Fruit fly (Drosophila melanogaster) whole organism, embryonic: Measurements from ENCODE around the gene 5-HT2B.
A peak's percentile ranks its signal among the peaks of the same experiment; 100 is the strongest.

ENCODE experiments used
- CG10431 ChIP-seq: fragments of 200-800 bp; sonication (Bioruptor generic); optimal IDR thresholded peaks from 3 replicates; lab custom pipeline; 2018; ENCODE audit warnings: missing biosample characterization, mild to moderate bottlenecking, missing genetic modification characterization
- CG10543 ChIP-seq: fragments of 200-800 bp; sonication (Bioruptor generic); optimal IDR thresholded peaks from 3 replicates; lab custom pipeline; 2017; ENCODE audit warnings: missing biosample characterization, mild to moderate bottlenecking, missing genetic modification characterization, moderate library complexity
- CG10654 ChIP-seq: fragments of 200-800 bp; sonication (Bioruptor generic); optimal IDR thresholded peaks from 2 replicates; lab custom pipeline; 2016; ENCODE audit warnings: missing biosample characterization, missing genetic modification characterization
- CG13123 ChIP-seq: fragments of 200-800 bp; sonication (Bioruptor generic); optimal IDR thresholded peaks from 2 replicates; lab custom pipeline; 2016; ENCODE audit warnings: missing biosample characterization, missing genetic modification characterization
- CG15601 ChIP-seq: fragments of 200-800 bp; sonication (Bioruptor generic); optimal IDR thresholded peaks from 3 replicates; lab custom pipeline; 2019; ENCODE audit warnings: missing biosample characterization, mild to moderate bottlenecking, missing genetic modification characterization, moderate library complexity
- CG16813 ChIP-seq: fragments of 200-800 bp; sonication (Bioruptor generic); IDR thresholded peaks from 3 replicates; pipeline ENCODE4 v1.3.6; 2022; ENCODE audit warnings: missing biosample characterization, missing genetic modification characterization; ENCODE audit not compliant: partially characterized antibody
- CG17361 ChIP-seq: fragments of 200-800 bp; sonication (Bioruptor generic); IDR thresholded peaks from 3 replicates; pipeline ENCODE4 v1.3.6; 2022; ENCODE audit warnings: missing biosample characterization, missing genetic modification characterization
- CG17385 ChIP-seq: fragments of 200-800 bp; sonication (Bioruptor generic); optimal IDR thresholded peaks from 3 replicates; lab custom pipeline; 2018; ENCODE audit warnings: missing biosample characterization, mild to moderate bottlenecking, missing genetic modification characterization
- CG18476 ChIP-seq: fragments of 200-800 bp; sonication (Bioruptor generic); optimal IDR thresholded peaks from 2 replicates; lab custom pipeline; 2016; ENCODE audit warnings: missing biosample characterization, mild to moderate bottlenecking, missing genetic modification characterization
- CG18599 ChIP-seq: fragments of 200-800 bp; sonication (Bioruptor generic); optimal IDR thresholded peaks from 3 replicates; lab custom pipeline; 2017; ENCODE audit warnings: missing biosample characterization, missing genetic modification characterization, mild to moderate bottlenecking, moderate library complexity, missing genetic modification reagents
- CG2875 ChIP-seq: fragments of 200-800 bp; sonication (Bioruptor generic); optimal IDR thresholded peaks from 2 replicates; lab custom pipeline; 2017; ENCODE audit warnings: missing biosample characterization, mild to moderate bottlenecking, missing genetic modification characterization, missing genetic modification reagents
- CG30403 ChIP-seq: fragments of 200-800 bp; sonication (Bioruptor generic); optimal IDR thresholded peaks from 3 replicates; lab custom pipeline; 2016; ENCODE audit warnings: missing biosample characterization, missing genetic modification characterization
- CG32532 ChIP-seq: fragments of 200-800 bp; sonication (Bioruptor generic); IDR thresholded peaks from 2 replicates; pipeline ENCODE4 v1.3.6; 2022; ENCODE audit warnings: missing biosample characterization, missing genetic modification characterization
- CG3281 ChIP-seq: fragments of 200-800 bp; sonication (Bioruptor generic); optimal IDR thresholded peaks from 3 replicates; lab custom pipeline; 2017; ENCODE audit warnings: missing biosample characterization, mild to moderate bottlenecking, missing genetic modification characterization
- CG8388 ChIP-seq: fragments of 200-800 bp; sonication (Bioruptor generic); optimal IDR thresholded peaks from 2 replicates; lab custom pipeline; 2019; ENCODE audit warnings: missing biosample characterization, mild to moderate bottlenecking, missing genetic modification characterization, moderate library complexity
- CG8478 ChIP-seq: fragments of >200 bp; optimal IDR thresholded peaks from 2 replicates; lab custom pipeline; 2018
- Chrac-16 ChIP-seq: fragments of 200-800 bp; sonication (Bioruptor generic); optimal IDR thresholded peaks from 3 replicates; lab custom pipeline; 2016; ENCODE audit warnings: missing biosample characterization, missing genetic modification characterization
- Doc3 ChIP-seq: fragments of 200-800 bp; sonication (Bioruptor generic); IDR thresholded peaks from 3 replicates; pipeline ENCODE4 v1.3.6; 2022; ENCODE audit warnings: missing biosample characterization, missing genetic modification characterization; ENCODE audit not compliant: partially characterized antibody
- Dref ChIP-seq: fragments of 200-800 bp; sonication (Bioruptor generic); IDR thresholded peaks from 2 replicates; pipeline ENCODE4 v1.3.6; 2022; ENCODE audit warnings: missing biosample characterization, missing genetic modification characterization
- E2f1 ChIP-seq: fragments of 200-800 bp; sonication (Bioruptor generic); IDR thresholded peaks from 2 replicates; pipeline ENCODE4 v1.3.6; 2022; ENCODE audit warnings: missing biosample characterization, missing genetic modification characterization
- E2f2 ChIP-seq: fragments of 200-800 bp; sonication (Bioruptor generic); IDR thresholded peaks from 2 replicates; pipeline ENCODE4 v1.3.6; 2022; ENCODE audit warnings: missing biosample characterization, missing genetic modification characterization
- Fer2 ChIP-seq: fragments of 200-800 bp; sonication (Bioruptor generic); optimal IDR thresholded peaks from 2 replicates; lab custom pipeline; 2018; ENCODE audit warnings: missing biosample characterization, mild to moderate bottlenecking, missing genetic modification characterization, moderate library complexity
- Jarid2 ChIP-seq: fragments of 200-800 bp; sonication (Bioruptor generic); optimal IDR thresholded peaks from 3 replicates; lab custom pipeline; 2017; ENCODE audit warnings: mild to moderate bottlenecking, missing biosample characterization, missing genetic modification reagents, missing genetic modification characterization
- Lpt ChIP-seq: fragments of >200 bp; optimal IDR thresholded peaks from 2 replicates; lab custom pipeline; 2018; ENCODE audit warnings: missing biosample characterization, missing genetic modification characterization
- Meics ChIP-seq: fragments of 200-800 bp; sonication (Bioruptor generic); optimal IDR thresholded peaks from 2 replicates; lab custom pipeline; 2017; ENCODE audit warnings: missing biosample characterization, mild to moderate bottlenecking, missing genetic modification characterization
- NC2β ChIP-seq: fragments of 200-800 bp; sonication (Bioruptor generic); optimal IDR thresholded peaks from 2 replicates; lab custom pipeline; 2016; ENCODE audit warnings: missing biosample characterization, missing genetic modification characterization
- Nf-YC ChIP-seq: fragments of 200-800 bp; optimal IDR thresholded peaks from 3 replicates; lab custom pipeline; 2019; ENCODE audit warnings: missing biosample characterization, mild to moderate bottlenecking, missing genetic modification characterization, moderate library complexity
- NfI ChIP-seq: fragments of 200-800 bp; sonication (Bioruptor generic); optimal IDR thresholded peaks from 3 replicates; lab custom pipeline; 2018; ENCODE audit warnings: missing biosample characterization, mild to moderate bottlenecking, missing genetic modification characterization, moderate library complexity
- Optix ChIP-seq: fragments of 200-800 bp; sonication (Bioruptor generic); IDR thresholded peaks from 3 replicates; pipeline ENCODE4 v1.3.6; 2022; ENCODE audit warnings: missing biosample characterization, missing genetic modification characterization
- PHDP ChIP-seq: fragments of 200-800 bp; sonication (Bioruptor generic); optimal IDR thresholded peaks from 3 replicates; lab custom pipeline; 2018; ENCODE audit warnings: missing biosample characterization, mild to moderate bottlenecking, missing genetic modification characterization, moderate library complexity
- Xbp1 ChIP-seq: fragments of 200-800 bp; sonication (Bioruptor generic); optimal IDR thresholded peaks from 3 replicates; lab custom pipeline; 2016; ENCODE audit warnings: missing biosample characterization, mild to moderate bottlenecking, missing genetic modification characterization
- chinmo ChIP-seq: fragments of 200-800 bp; sonication (Bioruptor generic); IDR thresholded peaks from 4 replicates; pipeline ENCODE4 v1.3.6; 2022; ENCODE audit warnings: missing biosample characterization, missing genetic modification characterization; ENCODE audit not compliant: partially characterized antibody
- gcm ChIP-seq: fragments of 200-800 bp; sonication (Bioruptor generic); optimal IDR thresholded peaks from 2 replicates; lab custom pipeline; 2019; ENCODE audit warnings: missing biosample characterization, mild to moderate bottlenecking, missing genetic modification characterization, moderate library complexity
- hkb ChIP-seq, 2 experiments: fragments of 200-800 bp in 1 of 2; fragments of >200 bp in 1 of 2; sonication (Bioruptor generic) in 1 of 2; IDR thresholded peaks in 1 of 2; optimal IDR thresholded peaks in 1 of 2; 2 replicates each; pipeline versions ENCODE4 v1.3.6 to Lab custom; 2017 to 2022; ENCODE audit warnings: missing biosample characterization in 1 of 2, missing genetic modification characterization in 1 of 2
- insv ChIP-seq, 2 experiments: fragments of 200-800 bp; sonication (Bioruptor generic); optimal IDR thresholded peaks; 3 replicates each; lab custom pipeline; 2016 to 2018; ENCODE audit warnings: missing biosample characterization in 2 of 2, missing genetic modification characterization in 2 of 2
- lola ChIP-seq, 3 experiments: fragments of >200 bp in 2 of 3; fragments of 200-800 bp in 1 of 3; sonication (Bioruptor generic) in 1 of 3; optimal IDR thresholded peaks; 2 replicates each; lab custom pipeline; 2017 to 2019; ENCODE audit warnings: missing biosample characterization in 3 of 3, missing genetic modification characterization in 3 of 3, mild to moderate bottlenecking in 1 of 3, moderate library complexity in 1 of 3
- mld ChIP-seq: fragments of 200-800 bp; sonication (Bioruptor generic); IDR thresholded peaks from 3 replicates; pipeline ENCODE4 v1.3.6; 2022; ENCODE audit warnings: missing biosample characterization, missing genetic modification characterization; ENCODE audit not compliant: partially characterized antibody
- phol ChIP-seq: fragments of 200-800 bp; sonication (Bioruptor generic); optimal IDR thresholded peaks from 3 replicates; lab custom pipeline; 2018; ENCODE audit warnings: missing biosample characterization, mild to moderate bottlenecking, missing genetic modification characterization, moderate library complexity
- salm ChIP-seq: fragments of 200-800 bp; sonication (Bioruptor generic); optimal IDR thresholded peaks from 2 replicates; lab custom pipeline; 2018; ENCODE audit warnings: missing biosample characterization, mild to moderate bottlenecking, missing genetic modification characterization
- ssp ChIP-seq: fragments of 200-800 bp; sonication (Bioruptor generic); IDR thresholded peaks from 2 replicates; pipeline ENCODE4 v1.3.6; 2022; ENCODE audit warnings: missing biosample characterization, missing genetic modification characterization
- tio ChIP-seq: fragments of 200-800 bp; sonication (Bioruptor generic); optimal IDR thresholded peaks from 2 replicates; lab custom pipeline; 2017; ENCODE audit warnings: missing biosample characterization, missing genetic modification characterization, inconsistent platforms
- tna ChIP-seq: fragments of 200-800 bp; sonication (Bioruptor generic); IDR thresholded peaks from 2 replicates; pipeline ENCODE4 v1.3.6; 2022; ENCODE audit warnings: missing biosample characterization, missing genetic modification characterization; ENCODE audit not compliant: partially characterized antibody
- trem ChIP-seq: fragments of 200-800 bp; optimal IDR thresholded peaks from 3 replicates; lab custom pipeline; 2019; ENCODE audit warnings: missing biosample characterization, mild to moderate bottlenecking, missing genetic modification characterization, moderate library complexity
- unpg ChIP-seq: fragments of 200-800 bp; sonication (Bioruptor generic); optimal IDR thresholded peaks from 3 replicates; lab custom pipeline; 2018; ENCODE audit warnings: missing biosample characterization, mild to moderate bottlenecking, missing genetic modification characterization, moderate library complexity
- vnd ChIP-seq: fragments of 200-800 bp; sonication (Bioruptor generic); IDR thresholded peaks from 3 replicates; pipeline ENCODE4 v1.3.6; 2022; ENCODE audit warnings: missing biosample characterization, missing genetic modification characterization; ENCODE audit not compliant: partially characterized antibody

Gene 5-HT2B

dm6 chr3R:8673803-8674234 is 95.8 kb downstream of the 5-HT2B start, which contains the start of gene mRpL19 (continued):
- TF ChIP-seq E2f2 (peak; percentile 50), ssp (no peak), CG18599 (GFP tag; lab: Kevin White, UChicago) (peak; percentile 71), vnd (GFP tag; lab: Robert Waterston, UW) (peak; percentile 52; the same call in 2 of the 3 replicates), Lpt (no peak), lola (GFP tag; optimal IDR thresholded peaks at IDR 0.05; lab: Kevin White, UChicago) (peak in 1 of 3 experiments; percentile 51), CG30403 (GFP tag; lab: Kevin White, UChicago) (peak; percentile 46), CG18476 (peak; percentile 17), Meics (GFP tag; lab: Kevin White, UChicago) (peak; percentile 39), phol (peak; percentile 61), Chrac-16 (GFP tag; lab: Kevin White, UChicago) (peak; percentile 2), salm (tag; lab: Kevin White, UChicago) (peak; percentile 13), CG16813 (GFP tag; lab: Robert Waterston, UW) (peak; percentile 55), PHDP (peak; percentile 68), unpg (peak; percentile 63), tna (GFP tag; lab: Robert Waterston, UW) (0 out of 2 replicates have a peak, but pooled peaks have one; percentile 23), CG17361 (GFP tag; lab: Robert Waterston, UW) (peak; percentile 61; the same call in 1 of the 3 replicates), CG8388 (GFP tag; lab: Kevin White, UChicago) (peak; percentile 42), CG10431 (GFP tag; lab: Kevin White, UChicago) (peak; percentile 31), CG10543 (GFP tag; lab: Kevin White, UChicago) (peak; percentile 32), CG8478 (no peak), gcm (peak; percentile 50), Jarid2 (GFP tag; lab: Kevin White, UChicago) (no peak), Optix (no peak), chinmo (0 out of 4 replicates have a peak, but pooled peaks have one; percentile 40), CG2875 (GFP tag; lab: Kevin White, UChicago) (no peak), CG3281 (peak; percentile 7), Dref (peak; percentile 78), hkb (optimal IDR thresholded peaks at IDR 0.05; lab: Kevin White, UChicago) (no peak), hkb (GFP tag; IDR thresholded peaks at IDR 0.05; lab: Robert Waterston, UW) (peak; percentile 38; the same call in 1 of the 2 replicates), tio (no peak), CG32532 (GFP tag; lab: Robert Waterston, UW) (peak; percentile 57; the same call in 1 of the 2 replicates), E2f1 (GFP tag; lab: Robert Waterston, UW) (no peak), Fer2 (tag; lab: Kevin White, UChicago) (peak; percentile 22), NfI (GFP tag; lab: Kevin White, UChicago) (peak; percentile 44), Nf-YC (peak; percentile 64), CG13123 (GFP tag; lab: Kevin White, UChicago) (peak; percentile 6), CG17385 (GFP tag; lab: Kevin White, UChicago) (peak; percentile 50), trem (tag; lab: Kevin White, UChicago) (peak; percentile 100), CG10654 (GFP tag; lab: Kevin White, UChicago) (peak; percentile 10), mld (GFP tag; lab: Robert Waterston, UW) (0 out of 3 replicates have a peak, but pooled peaks have one; percentile 30), Doc3 (GFP tag; lab: Robert Waterston, UW) (peak; percentile 39; the same call in 2 of the 3 replicates), NC2β (GFP tag; lab: Kevin White, UChicago) (no peak), CG15601 (peak; percentile 65), Xbp1 (GFP tag; lab: Kevin White, UChicago) (peak; percentile 2), insv (GFP tag; optimal IDR thresholded peaks at IDR 0.05; lab: Kevin White, UChicago) (peak in 1 of 2 experiments; percentile 23)
